Worm (Caenorhabditis elegans) whole organism, midembryonic: Measurements from ENCODE around the gene Y38H6C.8.

Experiments used
- T22C8.4 ChIP-seq: fragments of 200-800 bp; sonication (Bioruptor generic); IDR thresholded peaks from 2 replicates; pipeline ENCODE4 v1.3.6; 2022; ENCODE audit warnings: missing genetic modification characterization, missing compliant biosample characterization
- cog-1 ChIP-seq: sonication (generic microtip); optimal IDR thresholded peaks from 2 replicates; lab custom pipeline; 2016; ENCODE audit warnings: missing genetic modification characterization, missing compliant biosample characterization
- flt-1 ChIP-seq: fragments of 200-800 bp; sonication (Bioruptor generic); IDR thresholded peaks from 2 replicates; pipeline ENCODE4 v1.3.6; 2022; ENCODE audit warnings: missing genetic modification characterization, missing compliant biosample characterization
- klf-2 ChIP-seq: fragments of 200-800 bp; sonication (Bioruptor generic); conservative IDR thresholded peaks from 2 replicates; pipeline ENCODE4 v1.3.6; 2022; ENCODE audit warnings: missing genetic modification reagents, missing genetic modification characterization, missing compliant biosample characterization
- med-1 ChIP-seq: sonication (generic microtip); optimal IDR thresholded peaks from 2 replicates; lab custom pipeline; 2017; ENCODE audit warnings: missing genetic modification characterization, mild to moderate bottlenecking, missing compliant biosample characterization, antibody characterized with exemption, missing genetic modification reagents; ENCODE audit not compliant: insufficient read depth
- ref-1 ChIP-seq: fragments of 200-800 bp; sonication (Bioruptor generic); conservative IDR thresholded peaks from 2 replicates; pipeline ENCODE4 v1.3.6; 2022; ENCODE audit warnings: missing genetic modification reagents, missing genetic modification characterization, missing compliant biosample characterization
- tab-1 ChIP-seq: fragments of 200-800 bp; sonication (Bioruptor generic); IDR thresholded peaks from 2 replicates; pipeline ENCODE4 v1.3.6; 2022; ENCODE audit warnings: missing genetic modification characterization, missing compliant biosample characterization
- ztf-23 ChIP-seq: fragments of 200-800 bp; sonication (Bioruptor generic); IDR thresholded peaks from 2 replicates; pipeline ENCODE4 v1.3.6; 2022; ENCODE audit warnings: missing genetic modification reagents, missing genetic modification characterization, missing compliant biosample characterization
- ztf-29 ChIP-seq: fragments of 200-800 bp; sonication (Bioruptor generic); IDR thresholded peaks from 2 replicates; pipeline ENCODE4 v1.3.6; 2022; ENCODE audit warnings: missing genetic modification reagents, missing genetic modification characterization, missing compliant biosample characterization

The Y38H6C.8 gene

DNA sequence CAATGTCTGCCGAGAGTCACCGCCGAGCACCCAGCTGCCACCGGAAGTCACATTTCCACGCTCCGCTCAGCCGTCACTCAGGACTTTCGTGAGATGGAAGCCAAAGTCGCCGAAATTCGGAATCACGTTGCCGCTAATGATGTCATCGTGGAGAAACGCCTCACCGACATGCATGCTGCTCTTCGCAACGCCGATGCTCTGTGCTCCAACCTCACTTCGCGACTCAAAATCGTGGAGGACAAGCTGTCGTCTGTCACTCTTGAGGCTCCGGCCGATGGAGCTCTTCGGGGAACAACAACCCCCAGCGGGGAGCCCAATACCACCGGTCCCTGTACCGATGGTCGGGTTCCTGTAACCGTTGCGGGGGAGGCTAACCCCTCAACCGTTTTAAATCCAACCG lies 7.2 kb upstream of the Y38H6C.8 start:
- TF ChIP-seq flt-1 (no peak), ztf-29 (GFP tag; lab: Robert Waterston, UW) (no peak), med-1 (GFP tag; lab: Kevin White, UChicago) (no peak), klf-2 (GFP tag; lab: Robert Waterston, UW) (no peak), T22C8.4 (GFP tag; lab: Robert Waterston, UW) (no peak), tab-1 (GFP tag; lab: Robert Waterston, UW) (no peak), cog-1 (tag; lab: Kevin White, UChicago) (no peak), ztf-23 (GFP tag; lab: Robert Waterston, UW) (no peak), ref-1 (GFP tag; lab: Robert Waterston, UW) (no peak)

ce11 chrV:20509427-20509826 lies 4.3 kb upstream of the Y38H6C.8 start:
- TF ChIP-seq ztf-23 (GFP tag; lab: Robert Waterston, UW) = no peak
- TF ChIP-seq T22C8.4 (GFP tag; lab: Robert Waterston, UW) = no peak
- TF ChIP-seq ztf-29 (GFP tag; lab: Robert Waterston, UW) = no peak
- no peak for TF ChIP-seq klf-2 (GFP tag; lab: Robert Waterston, UW)
- no peak for TF ChIP-seq ref-1 (GFP tag; lab: Robert Waterston, UW)
- TF ChIP-seq tab-1 (GFP tag; lab: Robert Waterston, UW) = no peak

DNA sequence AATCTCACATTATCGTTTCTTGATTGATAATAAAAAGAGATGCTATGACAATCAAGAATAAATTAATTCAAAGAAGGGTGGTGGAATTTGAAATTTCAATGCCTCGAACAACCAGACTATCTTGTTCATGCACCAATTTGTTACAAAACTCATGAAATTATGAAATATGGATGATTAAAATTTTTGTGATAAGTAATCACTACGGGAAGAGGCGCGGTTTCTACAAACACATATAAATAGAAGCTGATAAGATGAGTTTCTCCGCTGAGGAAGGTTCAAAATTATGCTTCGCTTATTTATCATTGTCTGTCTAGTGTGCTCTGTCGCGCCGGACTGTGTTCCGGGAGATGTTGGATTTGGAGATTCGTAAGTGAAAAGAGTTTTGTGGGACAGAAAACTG lies 722 bp downstream of the Y38H6C.8 start:
- no peak for TF ChIP-seq ztf-23 (GFP tag; lab: Robert Waterston, UW)
- TF ChIP-seq klf-2 (GFP tag; lab: Robert Waterston, UW) = no peak
- TF ChIP-seq med-1 (GFP tag; lab: Kevin White, UChicago) = no peak
- TF ChIP-seq tab-1 (GFP tag; lab: Robert Waterston, UW) = no peak

DNA sequence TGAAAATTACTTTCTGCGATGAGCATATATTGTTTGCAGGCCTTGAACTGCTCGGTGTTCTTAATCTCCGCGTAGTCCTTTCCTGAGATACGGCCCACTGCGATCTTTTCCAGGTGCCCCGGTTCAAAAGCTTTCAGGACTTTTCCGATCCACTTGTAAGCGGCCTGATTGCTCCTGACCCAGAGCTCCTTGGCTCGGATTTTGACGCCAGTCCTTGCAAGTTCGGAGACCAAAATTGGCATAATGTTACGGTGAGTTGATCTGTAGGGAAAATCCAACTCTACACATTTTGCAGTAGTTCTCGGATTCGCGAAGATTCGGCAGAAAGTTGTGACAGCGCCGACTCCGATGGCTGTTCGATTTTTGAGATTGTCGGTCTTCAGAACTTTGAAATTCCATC lies 3.2 kb downstream of the Y38H6C.8 start:
- TF ChIP-seq tab-1 (GFP tag; lab: Robert Waterston, UW) (no peak), med-1 (GFP tag; lab: Kevin White, UChicago) (no peak), ztf-29 (GFP tag; lab: Robert Waterston, UW) (no peak), klf-2 (GFP tag; lab: Robert Waterston, UW) (no peak), flt-1 (no peak), cog-1 (tag; lab: Kevin White, UChicago) (no peak), ztf-23 (GFP tag; lab: Robert Waterston, UW) (no peak), ref-1 (GFP tag; lab: Robert Waterston, UW) (no peak), T22C8.4 (GFP tag; lab: Robert Waterston, UW) (no peak)

DNA sequence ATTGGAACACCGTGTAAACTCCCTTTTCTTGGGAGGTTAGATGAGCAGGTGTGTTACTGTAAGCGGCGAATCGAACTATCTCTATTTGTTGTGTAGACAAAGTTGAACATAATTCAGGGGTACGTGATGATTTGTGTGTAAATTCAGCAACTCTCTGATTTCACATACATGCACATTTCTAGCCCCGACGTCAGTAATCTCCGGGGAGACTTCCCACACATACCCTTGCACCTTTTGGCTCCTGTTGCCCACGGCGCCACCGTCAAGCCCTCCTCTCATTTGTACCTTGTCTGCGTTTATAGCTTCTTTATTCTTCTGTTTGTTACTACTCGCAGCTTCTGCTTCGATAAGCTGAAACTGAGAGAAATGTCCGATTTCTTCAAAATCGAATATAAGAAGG lies 5.2 kb downstream of the Y38H6C.8 start, which contains the start of gene Y38H6C.25:
Gene Y38H6C.25 (plus strand): TSS at position 301 of the 400 bp plus-strand sequence.
- TF ChIP-seq klf-2 (GFP tag; lab: Robert Waterston, UW) (no peak), flt-1 (no peak), ztf-23 (GFP tag; lab: Robert Waterston, UW) (no peak), T22C8.4 (GFP tag; lab: Robert Waterston, UW) (no peak), cog-1 (tag; lab: Kevin White, UChicago) (no peak), ztf-29 (GFP tag; lab: Robert Waterston, UW) (no peak), med-1 (GFP tag; lab: Kevin White, UChicago) (no peak), ref-1 (GFP tag; lab: Robert Waterston, UW) (no peak), tab-1 (GFP tag; lab: Robert Waterston, UW) (no peak)

DNA sequence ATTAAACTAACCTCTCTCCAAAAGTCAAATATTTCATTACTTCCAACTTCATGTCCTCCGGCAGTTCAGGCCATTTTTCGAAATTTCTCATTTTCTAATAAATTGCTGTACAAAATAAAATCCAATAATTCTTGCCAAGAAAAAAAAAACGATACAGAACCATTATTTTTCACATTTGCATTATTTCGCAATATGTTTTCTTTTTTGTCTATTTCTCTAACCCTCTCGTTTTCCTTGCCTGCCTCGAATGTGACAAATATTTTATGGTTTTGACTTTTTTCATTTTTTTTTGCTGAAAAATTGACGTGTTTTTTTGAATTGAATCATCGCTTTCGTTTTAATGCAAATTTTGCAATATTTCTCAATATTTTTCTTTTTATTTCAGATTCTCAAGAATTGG lies 8.5 kb downstream of the Y38H6C.8 start, which contains the start of the genes Y38H6C.9 and fbxa-150:
Gene Y38H6C.9 (minus strand): TSS at position 52 of the 400 bp plus-strand sequence.
Gene fbxa-150 (plus strand): TSS at position 380 of the 400 bp plus-strand sequence.
- TF ChIP-seq flt-1 (no peak), med-1 (GFP tag; lab: Kevin White, UChicago) (no peak), ztf-29 (GFP tag; lab: Robert Waterston, UW) (no peak), klf-2 (GFP tag; lab: Robert Waterston, UW) (no peak), tab-1 (GFP tag; lab: Robert Waterston, UW) (no peak), cog-1 (tag; lab: Kevin White, UChicago) (no peak), ref-1 (GFP tag; lab: Robert Waterston, UW) (no peak), T22C8.4 (GFP tag; lab: Robert Waterston, UW) (no peak), ztf-23 (GFP tag; lab: Robert Waterston, UW) (no peak)

DNA sequence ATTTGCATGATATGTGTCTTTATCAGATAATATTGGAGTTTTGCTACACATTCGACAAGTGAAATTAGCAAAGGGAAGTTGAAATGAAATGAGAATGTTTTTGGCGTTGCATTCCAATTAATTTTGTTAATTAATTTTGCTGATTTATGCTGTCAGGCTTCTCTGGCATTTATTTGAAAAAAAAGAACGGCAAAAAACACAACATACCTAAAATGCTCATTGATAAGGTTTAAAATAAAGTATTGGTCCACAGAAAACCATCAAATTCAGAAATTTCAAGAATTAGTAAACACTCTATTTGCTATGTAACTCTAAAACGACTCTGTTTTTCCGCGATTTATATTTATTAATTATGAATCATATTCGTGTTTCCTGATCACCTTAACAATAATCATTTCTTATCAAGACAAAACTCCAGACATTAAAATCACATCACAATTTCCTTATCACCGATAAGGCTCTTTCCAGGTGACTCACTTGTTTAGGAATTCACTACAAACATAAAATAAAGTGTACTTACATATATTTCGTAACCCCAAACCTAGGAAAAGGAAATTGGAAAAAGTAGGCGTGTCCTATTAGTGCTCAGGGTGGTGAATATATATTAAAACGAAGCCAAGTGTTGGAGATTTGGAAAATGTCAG lies 12.2 kb downstream of the Y38H6C.8 start, which contains the start of the genes srh-166 and Y38H6C.24:
Gene srh-166 (minus strand): TSS at position 51 of the 644 bp plus-strand sequence.
Gene Y38H6C.24 (plus strand): TSS at position 620 of the 644 bp plus-strand sequence.
- TF ChIP-seq klf-2 (GFP tag; lab: Robert Waterston, UW) (no peak), T22C8.4 (GFP tag; lab: Robert Waterston, UW) (no peak), ztf-29 (GFP tag; lab: Robert Waterston, UW) (no peak), tab-1 (GFP tag; lab: Robert Waterston, UW) (no peak), ztf-23 (GFP tag; lab: Robert Waterston, UW) (no peak), ref-1 (GFP tag; lab: Robert Waterston, UW) (no peak), cog-1 (tag; lab: Kevin White, UChicago) (no peak), med-1 (GFP tag; lab: Kevin White, UChicago) (no peak), flt-1 (no peak)

ce11 chrV:20527493-20527892 lies 13.7 kb downstream of the Y38H6C.8 start, which contains the start of gene Y38H6C.13:
Gene Y38H6C.13, plus strand, starts transcription at chrV:20527793.
- TF ChIP-seq klf-2 (GFP tag; lab: Robert Waterston, UW) = no peak
- no peak for TF ChIP-seq T22C8.4 (GFP tag; lab: Robert Waterston, UW)
- TF ChIP-seq ztf-29 (GFP tag; lab: Robert Waterston, UW) = no peak
- TF ChIP-seq cog-1 (tag; lab: Kevin White, UChicago) = no peak
- no peak for TF ChIP-seq tab-1 (GFP tag; lab: Robert Waterston, UW)
- TF ChIP-seq flt-1 = no peak
- no peak for TF ChIP-seq ztf-23 (GFP tag; lab: Robert Waterston, UW)
- TF ChIP-seq med-1 (GFP tag; lab: Kevin White, UChicago) = no peak
- TF ChIP-seq ref-1 (GFP tag; lab: Robert Waterston, UW) = no peak
